Worm (Caenorhabditis elegans): Measurements from ENCODE around the gene K10D2.5.

Gene K10D2.5

ce11 chrIII:5190179-5190578 lies 17.7 kb downstream of the K10D2.5 start:
- TF ChIP-seq ztf-4 (tag; optimal IDR thresholded peaks at IDR 0.05) (no peak), sma-3 (GFP tag; optimal IDR thresholded peaks at IDR 0.05) (peak; percentile 45), snpc-4 (tag; optimal IDR thresholded peaks at IDR 0.05) (no peak), lsy-2 (tag; optimal IDR thresholded peaks at IDR 0.05) (peak; percentile 3 to 43), unc-55 (GFP tag; optimal IDR thresholded peaks at IDR 0.05) (peak; percentile 2), sma-9 (GFP tag; optimal IDR thresholded peaks at IDR 0.05) (peak; percentile 50), sma-9 (tag; optimal IDR thresholded peaks at IDR 0.05) (no peak), F13H6.1 (tag; optimal IDR thresholded peaks at IDR 0.05) (peak; percentile 13), nhr-25 (tag; optimal IDR thresholded peaks at IDR 0.05) (peak; percentile 24), alr-1 (tag; optimal IDR thresholded peaks at IDR 0.05) (no peak), gmeb-1 (tag; optimal IDR thresholded peaks at IDR 0.05) (peak; percentile 88), ama-1 (optimal IDR thresholded peaks at IDR 0.05) (no peak)

- peak; percentile 52 for TF ChIP-seq sem-4 (tag; optimal IDR thresholded peaks at IDR 0.05)
- no peak for TF ChIP-seq mab-5 (tag; optimal IDR thresholded peaks at IDR 0.05)
- TF ChIP-seq nhr-11 (tag; optimal IDR thresholded peaks at IDR 0.05) = no peak
- no peak for TF ChIP-seq skn-1 (tag; optimal IDR thresholded peaks at IDR 0.05)
- no peak for TF ChIP-seq fos-1 (tag; optimal IDR thresholded peaks at IDR 0.05)
- peak; percentile 38 for TF ChIP-seq crh-2 (tag; optimal IDR thresholded peaks at IDR 0.05)
- TF ChIP-seq nhr-6 (tag; optimal IDR thresholded peaks at IDR 0.05) = no peak
- TF ChIP-seq snpc-4 (tag; optimal IDR thresholded peaks at IDR 0.05) = no peak
- TF ChIP-seq unc-55 (GFP tag; optimal IDR thresholded peaks at IDR 0.05) = peak; percentile 70
- no peak for TF ChIP-seq ztf-1 (GFP tag; conservative IDR thresholded peaks at IDR 0.05)
- peak; percentile 47 for TF ChIP-seq gmeb-1 (tag; optimal IDR thresholded peaks at IDR 0.05)
- no peak for TF ChIP-seq unc-62 (GFP tag; optimal IDR thresholded peaks at IDR 0.05)
- TF ChIP-seq peb-1 (tag; optimal IDR thresholded peaks at IDR 0.05) = no peak
- no peak for TF ChIP-seq ZK546.5 (tag; optimal IDR thresholded peaks at IDR 0.05)
- peak; percentile 17 for TF ChIP-seq lin-13 (GFP tag; optimal IDR thresholded peaks at IDR 0.05)
- TF ChIP-seq lsy-2 (tag; optimal IDR thresholded peaks at IDR 0.05) = peak in 1 of 2 experiments; percentile 56
- TF ChIP-seq C34F6.9 (tag; optimal IDR thresholded peaks at IDR 0.05) = peak; percentile 78
- no peak for TF ChIP-seq aly-2 (tag; optimal IDR thresholded peaks at IDR 0.05)
These were observed 18.2 kb downstream of the K10D2.5 start, which contains the start of gene hira-1 for ce11 chrIII:5190671-5191174. Gene hira-1 (plus strand): TSS chrIII:5191124.

ce11 chrIII:5193266-5193665 lies 20.7 kb downstream of the K10D2.5 start:
- TF ChIP-seq ceh-16 (tag; optimal IDR thresholded peaks at IDR 0.05) (no peak), F13H6.1 (tag; optimal IDR thresholded peaks at IDR 0.05) (no peak), R02D3.7 (tag; optimal IDR thresholded peaks at IDR 0.05) (no peak)

- TF ChIP-seq ceh-16 (tag; optimal IDR thresholded peaks at IDR 0.05) (no peak), C34F6.9 (tag; optimal IDR thresholded peaks at IDR 0.05) (peak; percentile 32)
These were observed 23.2 kb downstream of the K10D2.5 start, which contains the start of gene moc-6 for ce11 chrIII:5195690-5196089. Gene moc-6 (plus strand): TSS chrIII:5195990.

ce11 chrIII:5196298-5197045 lies 24.0 kb downstream of the K10D2.5 start:
- TF ChIP-seq nhr-77 (tag; optimal IDR thresholded peaks at IDR 0.05) (no peak), lin-13 (GFP tag; optimal IDR thresholded peaks at IDR 0.05) (no peak), mab-5 (tag; optimal IDR thresholded peaks at IDR 0.05) (no peak), peb-1 (tag; optimal IDR thresholded peaks at IDR 0.05) (no peak), nhr-129 (tag; optimal IDR thresholded peaks at IDR 0.05) (peak; percentile 57), mbf-1 (tag; optimal IDR thresholded peaks at IDR 0.05) (no peak), aly-2 (tag; optimal IDR thresholded peaks at IDR 0.05) (no peak), blmp-1 (tag; optimal IDR thresholded peaks at IDR 0.05; ENCODE audit: insufficient read depth) (no peak), lin-11 (tag; optimal IDR thresholded peaks at IDR 0.05) (no peak), unc-39 (tag; optimal IDR thresholded peaks at IDR 0.05) (no peak), elt-1 (tag; optimal IDR thresholded peaks at IDR 0.05) (no peak), nhr-25 (tag; optimal IDR thresholded peaks at IDR 0.05) (no peak), ztf-4 (tag; optimal IDR thresholded peaks at IDR 0.05) (peak; percentile 66), lsy-2 (tag; optimal IDR thresholded peaks at IDR 0.05) (no peak), crh-2 (tag; optimal IDR thresholded peaks at IDR 0.05) (peak; percentile 11), R02D3.7 (tag; optimal IDR thresholded peaks at IDR 0.05) (no peak), nhr-23 (tag; optimal IDR thresholded peaks at IDR 0.05) (no peak), ztf-1 (GFP tag; conservative IDR thresholded peaks at IDR 0.05) (no peak), unc-62 (GFP tag; optimal IDR thresholded peaks at IDR 0.05) (no peak), sem-4 (tag; optimal IDR thresholded peaks at IDR 0.05) (no peak), lin-39 (tag; optimal IDR thresholded peaks at IDR 0.05) (no peak), F13H6.1 (tag; optimal IDR thresholded peaks at IDR 0.05) (no peak), nhr-6 (tag; optimal IDR thresholded peaks at IDR 0.05) (no peak), alr-1 (tag; optimal IDR thresholded peaks at IDR 0.05) (no peak), sma-3 (GFP tag; optimal IDR thresholded peaks at IDR 0.05) (peak; percentile 2), zag-1 (tag; optimal IDR thresholded peaks at IDR 0.05) (no peak), C34F6.9 (tag; optimal IDR thresholded peaks at IDR 0.05) (no peak), sma-9 (GFP tag; optimal IDR thresholded peaks at IDR 0.05) (no peak), sma-9 (tag; optimal IDR thresholded peaks at IDR 0.05) (no peak), ama-1 (optimal IDR thresholded peaks at IDR 0.05) (peak; percentile 26), Y55F3AM.14 (GFP tag; optimal IDR thresholded peaks at IDR 0.05) (no peak), nhr-11 (tag; optimal IDR thresholded peaks at IDR 0.05) (no peak)
